Worm (Caenorhabditis elegans): ENCODE results near the gene srx-20.
A peak's percentile ranks its signal among the peaks of the same experiment; 100 is the strongest.

The srx-20 gene

ce11 chrIV:6912851-6913588 is 45.1 kb downstream of the srx-20 start, which contains the start of gene T22D1.3 (continued):
- TF ChIP-seq xnd-1 (tag; optimal IDR thresholded peaks at IDR 0.05) (no peak), Y79H2A.3 (GFP tag; conservative IDR thresholded peaks at IDR 0.05) (no peak), F33H1.4 (GFP tag; IDR thresholded peaks at IDR 0.05) (no peak; the same call in 1 of the 2 replicates), ztf-26 (tag; optimal IDR thresholded peaks at IDR 0.05) (no peak), rpc-1 (optimal IDR thresholded peaks at IDR 0.05) (no peak), rpc-1 (tag; optimal IDR thresholded peaks at IDR 0.05) (no peak), snpc-1.1 (tag; optimal IDR thresholded peaks at IDR 0.05; ENCODE audit: insufficient read depth) (no peak), attf-6 (GFP tag; IDR thresholded peaks at IDR 0.05) (no peak), B0336.3 (GFP tag; IDR thresholded peaks at IDR 0.05) (peak; percentile 46; the same call in 1 of the 2 replicates), madf-6 (GFP tag; IDR thresholded peaks at IDR 0.05) (0 out of 2 replicates have a peak, but pooled peaks have one; percentile 16), aptf-2 (GFP tag; conservative IDR thresholded peaks at IDR 0.05) (no peak), F57C9.4 (tag; optimal IDR thresholded peaks at IDR 0.05) (no peak), mes-4 (tag; optimal IDR thresholded peaks at IDR 0.05) (no peak), dox-1 (GFP tag; IDR thresholded peaks at IDR 0.05) (no peak), Y67H2A.10 (GFP tag; conservative IDR thresholded peaks at IDR 0.05) (no peak), mcd-1 (GFP tag; IDR thresholded peaks at IDR 0.05) (no peak), akir-1 (GFP tag; optimal IDR thresholded peaks at IDR 0.05) (no peak), bed-2 (GFP tag; IDR thresholded peaks at IDR 0.05) (no peak), sea-2 (GFP tag; IDR thresholded peaks at IDR 0.05) (no peak), hrde-1 (tag; optimal IDR thresholded peaks at IDR 0.05; ENCODE audit: borderline replicate concordance) (peak; percentile 12), nfya-1 (tag; optimal IDR thresholded peaks at IDR 0.05; ENCODE audit: borderline replicate concordance, insufficient read depth) (no peak), ccch-3 (GFP tag; optimal IDR thresholded peaks at IDR 0.05) (no peak), ZK185.1 (tag; optimal IDR thresholded peaks at IDR 0.05; ENCODE audit: poor library complexity, severe bottlenecking) (no peak), B0261.1 (tag; optimal IDR thresholded peaks at IDR 0.05) (no peak), chd-7 (tag; optimal IDR thresholded peaks at IDR 0.05) (peak; percentile 26), dpff-1 (tag; optimal IDR thresholded peaks at IDR 0.05) (no peak), hmg-1.2 (GFP tag; IDR thresholded peaks at IDR 0.05) (peak; percentile 18; the same call in 1 of the 2 replicates), lir-1 (GFP tag; conservative IDR thresholded peaks at IDR 0.05) (no peak), zfh-2 (GFP tag; conservative IDR thresholded peaks at IDR 0.05) (no peak), atf-7 (tag; optimal IDR thresholded peaks at IDR 0.05) (no peak), ceh-100 (GFP tag; IDR thresholded peaks at IDR 0.05) (no peak), lin-35 (GFP tag; optimal IDR thresholded peaks at IDR 0.05) (peak in 1 of 3 experiments; percentile 3), lin-54 (GFP tag; optimal IDR thresholded peaks at IDR 0.05) (no peak), F39B2.1 (GFP tag; IDR thresholded peaks at IDR 0.05) (no peak), nhr-80 (tag; optimal IDR thresholded peaks at IDR 0.05) (no peak), ceh-40 (GFP tag; IDR thresholded peaks at IDR 0.05) (no peak), ztf-18 (tag; optimal IDR thresholded peaks at IDR 0.05) (peak; percentile 16)

ce11 chrIV:6914161-6914585 is 46.3 kb downstream of the srx-20 start:
- TF ChIP-seq C17E4.6 (GFP tag; IDR thresholded peaks at IDR 0.05), result peak; percentile 40; the same call in 1 of the 2 replicates
- peak; percentile 80 for TF ChIP-seq pbrm-1 (GFP tag; IDR thresholded peaks at IDR 0.05)
- TF ChIP-seq F49E8.2 (tag; optimal IDR thresholded peaks at IDR 0.05; ENCODE audit: insufficient read depth), result peak; percentile 2
- peak; percentile 64 for TF ChIP-seq dox-1 (GFP tag; IDR thresholded peaks at IDR 0.05)
- TF ChIP-seq lin-26 (GFP tag; IDR thresholded peaks at IDR 0.05), result 0 out of 2 replicates have a peak, but pooled peaks have one; percentile 16
- peak; percentile 58; the same call in 1 of the 2 replicates for TF ChIP-seq Y53G8AR.9 (GFP tag; conservative IDR thresholded peaks at IDR 0.05)
- TF ChIP-seq egrh-3 (GFP tag; IDR thresholded peaks at IDR 0.05), result 0 out of 2 replicates have a peak, but pooled peaks have one; percentile 28
- peak; percentile 20 for TF ChIP-seq ztf-18 (tag; optimal IDR thresholded peaks at IDR 0.05)
- peak; percentile 63 for TF ChIP-seq ekl-4 (GFP tag; IDR thresholded peaks at IDR 0.05)
- TF ChIP-seq D2030.7 (GFP tag; IDR thresholded peaks at IDR 0.05), result peak; percentile 76
- TF ChIP-seq attf-6 (GFP tag; IDR thresholded peaks at IDR 0.05), result peak; percentile 77
- TF ChIP-seq madf-8 (GFP tag; conservative IDR thresholded peaks at IDR 0.05), result 0 out of 2 replicates have a peak, but pooled peaks have one; percentile 15
- TF ChIP-seq madf-6 (GFP tag; IDR thresholded peaks at IDR 0.05), result peak; percentile 71
- TF ChIP-seq hmg-1.2 (GFP tag; IDR thresholded peaks at IDR 0.05), result peak; percentile 89
- TF ChIP-seq snpc-1.1 (tag; optimal IDR thresholded peaks at IDR 0.05; ENCODE audit: insufficient read depth), result peak; percentile 88
- TF ChIP-seq ceh-100 (GFP tag; IDR thresholded peaks at IDR 0.05), result peak; percentile 59; the same call in 1 of the 2 replicates
